Fruit fly (Drosophila melanogaster) whole organism, prepupa: ENCODE data around the gene CG42540.

Experiments used
- Blimp-1 ChIP-seq: fragments of 200-800 bp; sonication (Bioruptor generic); optimal IDR thresholded peaks from 3 replicates; lab custom pipeline; 2017; ENCODE audit warnings: missing biosample characterization, missing genetic modification characterization, mild to moderate bottlenecking, moderate library complexity, missing genetic modification reagents
- CG10631 ChIP-seq: fragments of 200-800 bp; sonication (Bioruptor generic); optimal IDR thresholded peaks from 2 replicates; lab custom pipeline; 2016; ENCODE audit warnings: missing biosample characterization, missing genetic modification characterization
- CG10669 ChIP-seq: fragments of 200-800 bp; sonication (Bioruptor generic); optimal IDR thresholded peaks from 3 replicates; lab custom pipeline; 2018; ENCODE audit warnings: missing biosample characterization, mild to moderate bottlenecking, missing genetic modification characterization, moderate library complexity
- CG11294 ChIP-seq: fragments of 200-800 bp; sonication (Bioruptor generic); IDR thresholded peaks from 2 replicates; pipeline ENCODE4 v1.3.6; 2022; ENCODE audit warnings: missing biosample characterization, missing genetic modification characterization
- CG11762 ChIP-seq: fragments of 200-800 bp; sonication (Bioruptor generic); optimal IDR thresholded peaks from 3 replicates; lab custom pipeline; 2016; ENCODE audit warnings: missing biosample characterization, missing genetic modification characterization; ENCODE audit not compliant: insufficient read depth
- CG11902 ChIP-seq: fragments of 200-800 bp; sonication (Bioruptor generic); optimal IDR thresholded peaks from 3 replicates; lab custom pipeline; 2016; ENCODE audit warnings: missing biosample characterization, missing genetic modification characterization
- CG15336 ChIP-seq: fragments of 200-800 bp; sonication (Bioruptor generic); IDR thresholded peaks from 2 replicates; pipeline ENCODE4 v1.3.6; 2022; ENCODE audit warnings: missing biosample characterization, missing genetic modification characterization
- CG1621 ChIP-seq: fragments of 200-800 bp; sonication (Bioruptor generic); optimal IDR thresholded peaks from 3 replicates; lab custom pipeline; 2018; ENCODE audit warnings: missing biosample characterization, mild to moderate bottlenecking, missing genetic modification characterization
- CG16779 ChIP-seq: fragments of 200-800 bp; sonication (Bioruptor generic); optimal IDR thresholded peaks from 3 replicates; lab custom pipeline; 2017; ENCODE audit warnings: missing biosample characterization, mild to moderate bottlenecking, missing genetic modification characterization
- CG3032 ChIP-seq: fragments of 200-800 bp; optimal IDR thresholded peaks from 2 replicates; lab custom pipeline; 2019; ENCODE audit warnings: missing biosample characterization, mild to moderate bottlenecking, missing genetic modification characterization, moderate library complexity
- CG32006 ChIP-seq: fragments of 200-800 bp; sonication (Bioruptor generic); optimal IDR thresholded peaks from 3 replicates; lab custom pipeline; 2017; ENCODE audit warnings: missing biosample characterization, mild to moderate bottlenecking, missing genetic modification characterization
- CG34406 ChIP-seq: fragments of 200-800 bp; sonication (Bioruptor generic); optimal IDR thresholded peaks from 3 replicates; lab custom pipeline; 2016; ENCODE audit warnings: missing biosample characterization, missing genetic modification characterization
- CG4318 ChIP-seq: fragments of 200-800 bp; sonication (Bioruptor generic); optimal IDR thresholded peaks from 3 replicates; lab custom pipeline; 2017; ENCODE audit warnings: missing biosample characterization, mild to moderate bottlenecking, missing genetic modification characterization
- CG6163 ChIP-seq: fragments of 200-800 bp; sonication (Bioruptor generic); IDR thresholded peaks from 3 replicates; pipeline ENCODE4 v1.3.6; 2022; ENCODE audit warnings: missing biosample characterization, missing genetic modification characterization
- CG6276 ChIP-seq: fragments of 200-800 bp; sonication (Bioruptor generic); optimal IDR thresholded peaks from 2 replicates; lab custom pipeline; 2017; ENCODE audit warnings: missing biosample characterization, mild to moderate bottlenecking, missing genetic modification characterization
- CG6792 ChIP-seq: fragments of 200-800 bp; sonication (Bioruptor generic); optimal IDR thresholded peaks from 3 replicates; lab custom pipeline; 2016; ENCODE audit warnings: missing biosample characterization, missing genetic modification characterization
- CG6808 ChIP-seq: fragments of 200-800 bp; sonication (Bioruptor generic); optimal IDR thresholded peaks from 3 replicates; lab custom pipeline; 2017; ENCODE audit warnings: missing biosample characterization, missing genetic modification characterization, mild to moderate bottlenecking, moderate library complexity, missing genetic modification reagents
- CG7368 ChIP-seq: fragments of 200-800 bp; sonication (Bioruptor generic); optimal IDR thresholded peaks from 3 replicates; lab custom pipeline; 2016; ENCODE audit warnings: missing biosample characterization, missing genetic modification characterization
- CG8119 ChIP-seq: fragments of 200-800 bp; sonication (Bioruptor generic); IDR thresholded peaks from 3 replicates; pipeline ENCODE4 v1.3.6; 2022; ENCODE audit warnings: missing biosample characterization, missing genetic modification characterization
- CG8632 ChIP-seq: fragments of 200-800 bp; sonication (Bioruptor generic); optimal IDR thresholded peaks from 3 replicates; lab custom pipeline; 2016; ENCODE audit warnings: missing biosample characterization, missing genetic modification characterization
- Eip75B ChIP-seq: fragments of 200-800 bp; sonication (Bioruptor generic); optimal IDR thresholded peaks from 3 replicates; lab custom pipeline; 2016; ENCODE audit warnings: missing biosample characterization, missing genetic modification characterization
- Eip78C ChIP-seq: fragments of 200-800 bp; sonication (Bioruptor generic); peaks from one replicate; lab custom pipeline; 2016; ENCODE audit warnings: missing biosample characterization, missing genetic modification characterization
- Ets96B ChIP-seq: fragments of 200-800 bp; optimal IDR thresholded peaks from 2 replicates; lab custom pipeline; 2019; ENCODE audit warnings: missing biosample characterization, mild to moderate bottlenecking, missing genetic modification characterization, moderate library complexity
- Hr38 ChIP-seq: sonication (Bioruptor generic); optimal IDR thresholded peaks from 2 replicates; lab custom pipeline; 2016; ENCODE audit warnings: missing biosample characterization, missing genetic modification characterization
- Hr39 ChIP-seq: fragments of 200-800 bp; sonication (Bioruptor generic); optimal IDR thresholded peaks from 2 replicates; lab custom pipeline; 2016; ENCODE audit warnings: missing biosample characterization, missing genetic modification characterization
- Lpt ChIP-seq: fragments of 200-800 bp; sonication (Bioruptor generic); optimal IDR thresholded peaks from 3 replicates; lab custom pipeline; 2016; ENCODE audit warnings: missing biosample characterization, missing genetic modification characterization
- Met ChIP-seq: fragments of 200-800 bp; sonication (Bioruptor generic); optimal IDR thresholded peaks from 3 replicates; lab custom pipeline; 2016; ENCODE audit warnings: missing biosample characterization, missing genetic modification characterization
- Smox ChIP-seq: fragments of 200-800 bp; sonication (Bioruptor generic); optimal IDR thresholded peaks from 3 replicates; lab custom pipeline; 2016; ENCODE audit warnings: missing biosample characterization, missing genetic modification characterization
- achi ChIP-seq: fragments of 200-800 bp; sonication (Bioruptor generic); optimal IDR thresholded peaks from 3 replicates; lab custom pipeline; 2016; ENCODE audit warnings: missing biosample characterization, missing genetic modification characterization
- dsx ChIP-seq: fragments of 200-800 bp; optimal IDR thresholded peaks from 3 replicates; lab custom pipeline; 2019; ENCODE audit warnings: missing biosample characterization, mild to moderate bottlenecking, missing genetic modification characterization, moderate library complexity; ENCODE audit not compliant: poor library complexity, severe bottlenecking
- esn ChIP-seq: fragments of 200-800 bp; sonication (Bioruptor generic); optimal IDR thresholded peaks from 2 replicates; lab custom pipeline; 2016; ENCODE audit warnings: missing biosample characterization, mild to moderate bottlenecking, missing genetic modification characterization, moderate library complexity
- fd85E ChIP-seq: fragments of 200-800 bp; sonication (Bioruptor generic); optimal IDR thresholded peaks from 3 replicates; lab custom pipeline; 2016; ENCODE audit warnings: missing biosample characterization, missing genetic modification characterization
- fkh ChIP-seq: fragments of 200-800 bp; sonication (Bioruptor generic); optimal IDR thresholded peaks from 3 replicates; lab custom pipeline; 2017; ENCODE audit warnings: missing biosample characterization, mild to moderate bottlenecking, missing genetic modification characterization, moderate library complexity
- svp ChIP-seq: fragments of 200-800 bp; sonication (Bioruptor generic); peaks from one replicate; lab custom pipeline; 2016; ENCODE audit warnings: missing biosample characterization, missing genetic modification characterization

CG42540 gene

dm6 chr3L:4508926-4509457 is 46.9 kb upstream of the CG42540 start (continued):
- TF ChIP-seq CG11762 (GFP tag; lab: Kevin White, UChicago) (no peak), CG6808 (no peak), dsx (GFP tag; lab: Kevin White, UChicago) (no peak), Hr39 (no peak), CG3032 (tag; lab: Kevin White, UChicago) (no peak), CG11902 (GFP tag; lab: Kevin White, UChicago) (no peak), achi (GFP tag; lab: Kevin White, UChicago) (peak; percentile 10), Smox (GFP tag; lab: Kevin White, UChicago) (no peak), CG15336 (GFP tag; lab: Robert Waterston, UW) (peak; percentile 77), CG7368 (GFP tag; lab: Kevin White, UChicago) (no peak), Met (GFP tag; lab: Kevin White, UChicago) (no peak), CG11294 (GFP tag; lab: Robert Waterston, UW) (no peak), esn (GFP tag; lab: Kevin White, UChicago) (no peak), Hr38 (no peak), CG16779 (no peak), fd85E (GFP tag; lab: Kevin White, UChicago) (no peak), Lpt (GFP tag; lab: Kevin White, UChicago) (no peak), fkh (no peak), CG4318 (peak; percentile 61), CG34406 (GFP tag; lab: Kevin White, UChicago) (peak; percentile 2), CG6792 (no peak)

- TF ChIP-seq Eip78C (GFP tag; lab: Kevin White, UChicago) (peak; percentile 21), CG1621 (tag; lab: Kevin White, UChicago) (no peak)
Observed at dm6 chr3L:4510317-4510716, 45.6 kb upstream of the CG42540 start.

dm6 chr3L:4516378-4516777 is 39.5 kb upstream of the CG42540 start:
- peak; percentile 15 for TF ChIP-seq Eip78C (GFP tag; lab: Kevin White, UChicago)
- TF ChIP-seq CG15336 (GFP tag; lab: Robert Waterston, UW) = 0 out of 2 replicates have a peak, but pooled peaks have one; percentile 12
- no peak for TF ChIP-seq CG11902 (GFP tag; lab: Kevin White, UChicago)

- 0 out of 3 replicates have a peak, but pooled peaks have one; percentile 27 for TF ChIP-seq CG6163 (GFP tag; lab: Robert Waterston, UW)
- peak; percentile 38 for TF ChIP-seq CG15336 (GFP tag; lab: Robert Waterston, UW)
- TF ChIP-seq CG6808 = no peak
- TF ChIP-seq CG32006 = peak; percentile 7
- TF ChIP-seq Eip78C (GFP tag; lab: Kevin White, UChicago) = peak; percentile 61
- no peak for TF ChIP-seq CG8632
- no peak for TF ChIP-seq fd85E (GFP tag; lab: Kevin White, UChicago)
- TF ChIP-seq Eip75B (GFP tag; lab: Kevin White, UChicago) = no peak
- peak; percentile 70; the same call in 2 of the 3 replicates for TF ChIP-seq CG8119 (GFP tag; lab: Robert Waterston, UW)
- TF ChIP-seq Blimp-1 = peak; percentile 91
- TF ChIP-seq CG6276 = peak; percentile 33
- TF ChIP-seq, all 60 proteins: peak for 7
Observed at dm6 chr3L:4519417-4519931, 36.4 kb upstream of the CG42540 start.

dm6 chr3L:4521809-4522208 is 34.1 kb upstream of the CG42540 start:
- TF ChIP-seq CG10669 (GFP tag; lab: Kevin White, UChicago) (no peak), CG34406 (GFP tag; lab: Kevin White, UChicago) (no peak), CG11902 (GFP tag; lab: Kevin White, UChicago) (no peak), Eip75B (GFP tag; lab: Kevin White, UChicago) (no peak), svp (GFP tag; lab: Kevin White, UChicago) (no peak), fkh (peak; percentile 79), Ets96B (tag; lab: Kevin White, UChicago) (no peak), dsx (GFP tag; lab: Kevin White, UChicago) (no peak), CG10631 (no peak)
